Worm (Caenorhabditis elegans) whole organism, mixed stage, embryonic: ENCODE measurements around the gene D2023.1.

Experiments used
- ces-1 ChIP-seq: fragments of 150-350 bp; optimal IDR thresholded peaks from 2 replicates; lab custom pipeline; 2014; ENCODE audit warnings: missing biosample characterization, missing genetic modification reagents, missing genetic modification characterization
- drap-1 ChIP-seq: fragments of 200-800 bp; sonication (Bioruptor generic); optimal IDR thresholded peaks from 3 replicates; lab custom pipeline; 2018; ENCODE audit warnings: mild to moderate bottlenecking, missing genetic modification characterization, missing compliant biosample characterization
- elt-3 ChIP-seq: fragments of 150-350 bp; optimal IDR thresholded peaks from 2 replicates; lab custom pipeline; 2014; ENCODE audit warnings: missing biosample characterization, missing genetic modification characterization
- ham-2 ChIP-seq: fragments of 200-800 bp; sonication (Bioruptor generic); optimal IDR thresholded peaks from 2 replicates; lab custom pipeline; 2018; ENCODE audit warnings: mild to moderate bottlenecking, missing genetic modification characterization, missing compliant biosample characterization
- lin-13 ChIP-seq: fragments of 150-350 bp; optimal IDR thresholded peaks from 2 replicates; lab custom pipeline; 2014; ENCODE audit warnings: missing biosample characterization, missing genetic modification characterization
- lsy-2 ChIP-seq: fragments of 150-350 bp; optimal IDR thresholded peaks from 2 replicates; lab custom pipeline; 2014; ENCODE audit warnings: missing biosample characterization, missing genetic modification characterization
- mab-5 ChIP-seq: fragments of 150-350 bp; optimal IDR thresholded peaks from 2 replicates; lab custom pipeline; 2014; ENCODE audit warnings: missing biosample characterization, missing genetic modification characterization
- nhr-28 ChIP-seq: fragments of 150-350 bp; optimal IDR thresholded peaks from 2 replicates; lab custom pipeline; 2014; ENCODE audit warnings: missing biosample characterization, missing genetic modification characterization
- pha-4 ChIP-seq: fragments of 150-350 bp; optimal IDR thresholded peaks from 2 replicates; lab custom pipeline; 2018; ENCODE audit warnings: missing biosample characterization, missing genetic modification reagents, missing genetic modification characterization
- snpc-4 ChIP-seq: fragments of 150-350 bp; optimal IDR thresholded peaks from 2 replicates; lab custom pipeline; 2014; ENCODE audit warnings: missing biosample characterization, missing genetic modification characterization
- unc-39 ChIP-seq: fragments of 150-350 bp; optimal IDR thresholded peaks from 2 replicates; lab custom pipeline; 2014; ENCODE audit warnings: missing biosample characterization, missing genetic modification characterization
- zip-8 ChIP-seq: fragments of 150-350 bp; optimal IDR thresholded peaks from 2 replicates; lab custom pipeline; 2014; ENCODE audit warnings: missing biosample characterization, missing genetic modification characterization
- ztf-11 ChIP-seq: fragments of 150-350 bp; optimal IDR thresholded peaks from 2 replicates; lab custom pipeline; 2014; ENCODE audit warnings: missing biosample characterization, missing genetic modification characterization

ce11 chrV:11770053-11770517, 19.3 kb upstream of the D2023.1 start, which contains the start of gene F55A11.4:
- TF ChIP-seq snpc-4 (tag; lab: Kevin White, UChicago) (no peak), lsy-2 (tag; lab: Kevin White, UChicago) (no peak), drap-1 (GFP tag; lab: Kevin White, UChicago) (peak; percentile 19), lin-13 (tag; lab: Kevin White, UChicago) (no peak), ztf-11 (tag; lab: Kevin White, UChicago) (no peak), nhr-28 (tag; lab: Kevin White, UChicago) (no peak), mab-5 (tag; lab: Kevin White, UChicago) (no peak), pha-4 (tag; lab: Kevin White, UChicago) (no peak), unc-39 (tag; lab: Kevin White, UChicago) (no peak), elt-3 (tag; lab: Kevin White, UChicago) (no peak), ham-2 (GFP tag; lab: Kevin White, UChicago) (peak; percentile 34), zip-8 (tag; lab: Kevin White, UChicago) (no peak), ces-1 (GFP tag; lab: Kevin White, UChicago) (no peak)
